Fruit fly (Drosophila melanogaster): Measurements from ENCODE around the gene Mst87F.
A peak's percentile ranks its signal among the peaks of the same experiment; 100 is the strongest.

Gene Mst87F

dm6 chr3R:13804971-13805603 is 22.7 kb downstream of the Mst87F start:
- TF ChIP-seq emc (GFP tag; optimal IDR thresholded peaks at IDR 0.05) (no peak), NC2β (GFP tag; optimal IDR thresholded peaks at IDR 0.05) (no peak), Lhr (GFP tag; optimal IDR thresholded peaks at IDR 0.05) (no peak), zen2 (GFP tag; IDR thresholded peaks at IDR 0.05; ENCODE audit: partially characterized antibody) (0 out of 3 replicates have a peak, but pooled peaks have one; percentile 46), CG11504 (tag; optimal IDR thresholded peaks at IDR 0.05) (peak; percentile 50), CG31224 (GFP tag; IDR thresholded peaks at IDR 0.05) (peak; percentile 89), pum (GFP tag; optimal IDR thresholded peaks at IDR 0.05) (no peak), mam (GFP tag; optimal IDR thresholded peaks at IDR 0.05) (no peak), CG18599 (GFP tag; optimal IDR thresholded peaks at IDR 0.05) (peak; percentile 17), grau (tag; optimal IDR thresholded peaks at IDR 0.05) (peak; percentile 86), CG1647 (GFP tag; optimal IDR thresholded peaks at IDR 0.05) (no peak), CG6854 (GFP tag; optimal IDR thresholded peaks at IDR 0.05) (no peak), Xrp1 (GFP tag; IDR thresholded peaks at IDR 0.05) (no peak), tap (tag; optimal IDR thresholded peaks at IDR 0.05) (no peak), ttk (GFP tag; IDR thresholded peaks at IDR 0.05) (peak; percentile 6; the same call in 1 of the 2 replicates), Hr51 (GFP tag; optimal IDR thresholded peaks at IDR 0.05) (peak in 1 of 2 experiments; percentile 25), fd64A (GFP tag; optimal IDR thresholded peaks at IDR 0.05) (no peak), Hey (tag; optimal IDR thresholded peaks at IDR 0.05) (peak; percentile 49), sd (tag; optimal IDR thresholded peaks at IDR 0.05) (peak; percentile 14), abd-A (tag; optimal IDR thresholded peaks at IDR 0.05) (peak; percentile 88), nerfin-1 (tag; optimal IDR thresholded peaks at IDR 0.05) (peak; percentile 48), CkIIα-i1 (GFP tag; IDR thresholded peaks at IDR 0.05) (no peak), MESR4 (GFP tag; optimal IDR thresholded peaks at IDR 0.05) (no peak), kah (GFP tag; optimal IDR thresholded peaks at IDR 0.05) (no peak), CG10565 (GFP tag; optimal IDR thresholded peaks at IDR 0.05) (no peak), chm (GFP tag; IDR thresholded peaks at IDR 0.05) (no peak), CG4424 (GFP tag; optimal IDR thresholded peaks at IDR 0.05) (no peak), CG8924 (tag; optimal IDR thresholded peaks at IDR 0.05) (peak; percentile 5), zfh1 (GFP tag; IDR thresholded peaks at IDR 0.05) (no peak), vvl (GFP tag; IDR thresholded peaks at IDR 0.05) (no peak), sc (optimal IDR thresholded peaks at IDR 0.05) (no peak), sc (GFP tag; optimal IDR thresholded peaks at IDR 0.05) (no peak), CG3838 (GFP tag; optimal IDR thresholded peaks at IDR 0.05) (no peak), CG9797 (GFP tag; optimal IDR thresholded peaks at IDR 0.05) (no peak), Nf-YB (GFP tag; optimal IDR thresholded peaks at IDR 0.05) (no peak), kay (GFP tag; optimal IDR thresholded peaks at IDR 0.05) (no peak), ac (GFP tag; optimal IDR thresholded peaks at IDR 0.05) (no peak), pzg (GFP tag; optimal IDR thresholded peaks at IDR 0.05) (no peak), cg (GFP tag; optimal IDR thresholded peaks at IDR 0.05) (peak; percentile 50), crol (GFP tag; IDR thresholded peaks at IDR 0.05) (peak; percentile 98), pb (GFP tag; optimal IDR thresholded peaks at IDR 0.05) (no peak), Rfx (GFP tag; IDR thresholded peaks at IDR 0.05) (no peak), mirr (GFP tag; optimal IDR thresholded peaks at IDR 0.05) (peak; percentile 59), D19B (GFP tag; optimal IDR thresholded peaks at IDR 0.05) (peak; percentile 75), CG13894 (tag; optimal IDR thresholded peaks at IDR 0.05) (peak; percentile 23), CG10543 (GFP tag; optimal IDR thresholded peaks at IDR 0.05) (peak; percentile 50), Camta (GFP tag; optimal IDR thresholded peaks at IDR 0.05) (no peak), Sry-β (GFP tag; optimal IDR thresholded peaks at IDR 0.05) (no peak), wek (GFP tag; optimal IDR thresholded peaks at IDR 0.05) (no peak), Deaf1 (tag; optimal IDR thresholded peaks at IDR 0.05) (peak; percentile 10)
